Fruit fly (Drosophila melanogaster): ENCODE measurements around the gene unk.
A peak's percentile ranks its signal among the peaks of the same experiment; 100 is the strongest.

unk gene

dm6 chr3R:23126241-23127022 lies 31.2 kb downstream of the unk start, which contains the start of gene CG31365:
Gene CG31365 (minus strand): TSS chr3R:23126422.
- no peak for TF ChIP-seq CG14655 (GFP tag; optimal IDR thresholded peaks at IDR 0.05)
- no peak for TF ChIP-seq gl (tag; optimal IDR thresholded peaks at IDR 0.05)
- TF ChIP-seq fd96Ca (GFP tag; IDR thresholded peaks at IDR 0.05): no peak
- TF ChIP-seq rn (GFP tag; IDR thresholded peaks at IDR 0.05): no peak
- TF ChIP-seq CG4496 (GFP tag; IDR thresholded peaks at IDR 0.05): no peak
- TF ChIP-seq CG34367 (tag; optimal IDR thresholded peaks at IDR 0.05): no peak
- no peak for TF ChIP-seq Ets98B (GFP tag; IDR thresholded peaks at IDR 0.05)
- no peak for TF ChIP-seq CG32121 (GFP tag; IDR thresholded peaks at IDR 0.05)
- TF ChIP-seq CG8301 (tag; optimal IDR thresholded peaks at IDR 0.05): no peak
- TF ChIP-seq Pif1B (GFP tag; optimal IDR thresholded peaks at IDR 0.05): no peak
- TF ChIP-seq CG9948 (tag; optimal IDR thresholded peaks at IDR 0.05): no peak
- TF ChIP-seq Snoo (tag; optimal IDR thresholded peaks at IDR 0.05): no peak

dm6 chr3R:23120933-23121332 lies 36.7 kb downstream of the unk start:
- TF ChIP-seq CG8159 (tag; optimal IDR thresholded peaks at IDR 0.05) (no peak), rn (GFP tag; IDR thresholded peaks at IDR 0.05) (no peak), CG12605 (GFP tag; IDR thresholded peaks at IDR 0.05) (no peak), Pif1B (GFP tag; optimal IDR thresholded peaks at IDR 0.05) (no peak), gl (tag; optimal IDR thresholded peaks at IDR 0.05) (no peak), EcR (GFP tag; optimal IDR thresholded peaks at IDR 0.05) (no peak), D1 (tag; optimal IDR thresholded peaks at IDR 0.05) (no peak), CG15710 (tag; optimal IDR thresholded peaks at IDR 0.05) (no peak), CG10348 (GFP tag; IDR thresholded peaks at IDR 0.05) (no peak), CG32121 (GFP tag; IDR thresholded peaks at IDR 0.05) (no peak), CG4496 (GFP tag; IDR thresholded peaks at IDR 0.05) (no peak)

- TF ChIP-seq EcR (GFP tag; optimal IDR thresholded peaks at IDR 0.05) (peak; percentile 42), CG14655 (GFP tag; optimal IDR thresholded peaks at IDR 0.05) (no peak), Snoo (tag; optimal IDR thresholded peaks at IDR 0.05) (no peak), fd96Ca (GFP tag; IDR thresholded peaks at IDR 0.05) (no peak)
These were observed 37.8 kb downstream of the unk start for dm6 chr3R:23119873-23120272.

- no peak for TF ChIP-seq rn (GFP tag; IDR thresholded peaks at IDR 0.05)
- peak; percentile 65; the same call in 2 of the 3 replicates for TF ChIP-seq CG4496 (GFP tag; IDR thresholded peaks at IDR 0.05)
- TF ChIP-seq CG15710 (tag; optimal IDR thresholded peaks at IDR 0.05): peak; percentile 23
- peak; percentile 18; the same call in 1 of the 2 replicates for TF ChIP-seq CG32121 (GFP tag; IDR thresholded peaks at IDR 0.05)
- TF ChIP-seq CG9948 (tag; optimal IDR thresholded peaks at IDR 0.05): no peak
- peak; percentile 5 for TF ChIP-seq CG34367 (tag; optimal IDR thresholded peaks at IDR 0.05)
- TF ChIP-seq CG14655 (GFP tag; optimal IDR thresholded peaks at IDR 0.05): no peak
- TF ChIP-seq Snoo (tag; optimal IDR thresholded peaks at IDR 0.05): no peak
- peak; percentile 1 for TF ChIP-seq CG8159 (tag; optimal IDR thresholded peaks at IDR 0.05)
- TF ChIP-seq CG12605 (GFP tag; IDR thresholded peaks at IDR 0.05): no peak
- TF ChIP-seq CG17806 (tag; optimal IDR thresholded peaks at IDR 0.05): no peak
- no peak for TF ChIP-seq Pif1B (GFP tag; optimal IDR thresholded peaks at IDR 0.05)
- TF ChIP-seq CG13204 (GFP tag; optimal IDR thresholded peaks at IDR 0.05): no peak
- no peak for TF ChIP-seq D1 (tag; optimal IDR thresholded peaks at IDR 0.05)
- no peak for TF ChIP-seq gl (tag; optimal IDR thresholded peaks at IDR 0.05)
- TF ChIP-seq fd96Ca (GFP tag; IDR thresholded peaks at IDR 0.05): peak; percentile 53; the same call in 1 of the 3 replicates
- no peak for TF ChIP-seq Pif1A (GFP tag; optimal IDR thresholded peaks at IDR 0.05)
These were observed 39.8 kb downstream of the unk start, which contains the start of the genes Rassf and CenB1A for dm6 chr3R:23117683-23118470. Gene Rassf (minus strand): TSS chr3R:23117931. Gene CenB1A (plus strand): TSS chr3R:23118400.

dm6 chr3R:23112680-23113362 lies 44.8 kb downstream of the unk start, which contains the start of gene Cow:
Gene Cow (minus strand): TSS chr3R:23112730.
- TF ChIP-seq CG14655 (GFP tag; optimal IDR thresholded peaks at IDR 0.05): peak; percentile 53
- no peak for TF ChIP-seq EcR (GFP tag; optimal IDR thresholded peaks at IDR 0.05)
- peak; percentile 66; the same call in 2 of the 3 replicates for TF ChIP-seq CG4496 (GFP tag; IDR thresholded peaks at IDR 0.05)
- TF ChIP-seq rn (GFP tag; IDR thresholded peaks at IDR 0.05): no peak
- TF ChIP-seq CG34367 (tag; optimal IDR thresholded peaks at IDR 0.05): peak; percentile 34
- peak; percentile 14 for TF ChIP-seq Pif1B (GFP tag; optimal IDR thresholded peaks at IDR 0.05)
- TF ChIP-seq D1 (tag; optimal IDR thresholded peaks at IDR 0.05): no peak
- peak; percentile 63 for TF ChIP-seq Ets98B (GFP tag; IDR thresholded peaks at IDR 0.05)
- peak; percentile 64 for TF ChIP-seq CG8159 (tag; optimal IDR thresholded peaks at IDR 0.05)
- no peak for TF ChIP-seq Snoo (tag; optimal IDR thresholded peaks at IDR 0.05)
- peak; percentile 45 for TF ChIP-seq CG8301 (tag; optimal IDR thresholded peaks at IDR 0.05)
- no peak for TF ChIP-seq gl (tag; optimal IDR thresholded peaks at IDR 0.05)
- 0 out of 2 replicates have a peak, but pooled peaks have one; percentile 39 for TF ChIP-seq CG32121 (GFP tag; IDR thresholded peaks at IDR 0.05)
- peak; percentile 60; the same call in 1 of the 3 replicates for TF ChIP-seq fd96Ca (GFP tag; IDR thresholded peaks at IDR 0.05)
- TF ChIP-seq CG17806 (tag; optimal IDR thresholded peaks at IDR 0.05): peak; percentile 29
- no peak for TF ChIP-seq CG10348 (GFP tag; IDR thresholded peaks at IDR 0.05)
- TF ChIP-seq CG9948 (tag; optimal IDR thresholded peaks at IDR 0.05): peak; percentile 40
- TF ChIP-seq CG15710 (tag; optimal IDR thresholded peaks at IDR 0.05): peak; percentile 56
- TF ChIP-seq Pif1A (GFP tag; optimal IDR thresholded peaks at IDR 0.05): peak; percentile 23

Data from whole organism, pupa.